Fruit fly (Drosophila melanogaster) S2 (cell line): Measurements from ENCODE around the gene Uch.

Experiments used
- CG8478 ChIP-seq: fragments of >200 bp; optimal IDR thresholded peaks from 2 replicates; lab custom pipeline; 2018
- CTCF ChIP-seq, 2 experiments: fragments of >200 bp; optimal IDR thresholded peaks; 2 replicates each; lab custom pipeline; 2018

DNA sequence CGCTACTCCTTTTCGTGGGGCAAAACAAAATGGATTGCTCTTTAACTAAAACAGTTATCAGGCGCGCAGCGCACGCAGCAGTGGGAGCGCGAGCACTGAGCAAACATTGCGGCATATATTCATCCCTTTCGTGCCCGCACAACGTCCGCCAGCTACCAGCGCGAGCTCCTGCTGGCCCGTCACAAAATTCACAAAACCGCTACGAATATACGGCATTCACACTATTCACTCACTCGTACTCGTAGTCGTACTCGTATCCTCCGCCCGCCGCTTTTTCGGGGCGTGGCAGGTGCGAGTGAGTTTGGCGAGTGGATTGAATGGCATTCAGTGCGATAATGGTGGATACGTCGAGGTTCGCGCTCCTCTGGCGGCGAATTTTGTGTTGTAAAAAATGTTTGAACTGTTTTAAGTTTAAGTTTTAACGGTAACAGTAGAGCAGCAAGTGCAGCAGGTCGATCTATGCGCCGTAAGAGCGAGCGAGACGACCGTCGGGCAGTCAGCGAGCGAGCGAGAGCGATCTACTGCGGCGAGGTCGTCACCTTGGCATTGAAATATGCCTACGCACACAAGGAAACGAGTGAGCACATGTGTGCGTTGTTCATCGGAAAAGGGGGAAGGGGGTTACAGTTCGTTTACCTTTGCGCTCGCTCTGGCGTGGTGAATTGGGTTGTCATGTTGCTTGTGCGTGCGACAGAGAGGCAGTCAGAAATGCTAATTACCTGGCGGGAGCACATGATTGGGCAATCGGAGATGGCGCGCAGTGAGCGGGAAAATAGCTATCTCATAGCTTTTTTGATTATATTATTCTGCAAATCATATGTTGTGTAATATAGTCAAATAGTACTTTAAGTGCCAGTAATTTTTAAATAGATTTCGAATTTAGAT is 17.2 kb downstream of the Uch start:
- TF ChIP-seq CG8478 (lab: Kevin White, UChicago) (no peak), CTCF (optimal IDR thresholded peaks at IDR 0.05; lab: Kevin White, UChicago) (no peak)
